Fruit fly (Drosophila melanogaster) whole organism, embryonic: ENCODE measurements around the gene CG10996.
A peak's percentile ranks its signal among the peaks of the same experiment; 100 is the strongest.

Source experiments
- Atf3 ChIP-seq: fragments of 200-800 bp; sonication (Bioruptor generic); optimal IDR thresholded peaks from 3 replicates; lab custom pipeline; 2016; ENCODE audit warnings: missing biosample characterization, missing genetic modification characterization
- B-H2 ChIP-seq: fragments of 200-800 bp; sonication (Bioruptor generic); optimal IDR thresholded peaks from 2 replicates; lab custom pipeline; 2018; ENCODE audit warnings: missing biosample characterization, mild to moderate bottlenecking, missing genetic modification characterization
- Bdp1 ChIP-seq: fragments of 200-800 bp; sonication (Bioruptor generic); optimal IDR thresholded peaks from 3 replicates; lab custom pipeline; 2016; ENCODE audit warnings: missing biosample characterization, missing genetic modification characterization
- CG10366 ChIP-seq: fragments of 200-800 bp; sonication (Bioruptor generic); IDR thresholded peaks from 2 replicates; pipeline ENCODE4 v1.3.6; 2022; ENCODE audit warnings: missing biosample characterization, missing genetic modification characterization
- CG12104 ChIP-seq: fragments of 200-800 bp; sonication (Bioruptor generic); optimal IDR thresholded peaks from 3 replicates; lab custom pipeline; 2016; ENCODE audit warnings: missing biosample characterization, missing genetic modification characterization
- CG12236 ChIP-seq: fragments of 200-800 bp; sonication (Bioruptor generic); optimal IDR thresholded peaks from 2 replicates; lab custom pipeline; 2016; ENCODE audit warnings: missing biosample characterization, missing genetic modification characterization
- CG14441 ChIP-seq: fragments of 200-800 bp; sonication (Bioruptor generic); IDR thresholded peaks from 2 replicates; pipeline ENCODE4 v1.3.6; 2022; ENCODE audit warnings: missing biosample characterization, missing genetic modification characterization
- CG14860 ChIP-seq: fragments of 200-800 bp; sonication (Bioruptor generic); IDR thresholded peaks from 3 replicates; pipeline ENCODE4 v1.3.6; 2022; ENCODE audit warnings: missing biosample characterization, missing genetic modification characterization; ENCODE audit not compliant: partially characterized antibody
- CG15011 ChIP-seq: fragments of 200-800 bp; sonication (Bioruptor generic); optimal IDR thresholded peaks from 3 replicates; lab custom pipeline; 2018; ENCODE audit warnings: missing biosample characterization, mild to moderate bottlenecking, missing genetic modification characterization
- CG15696 ChIP-seq: fragments of 200-800 bp; sonication (Bioruptor generic); optimal IDR thresholded peaks from 2 replicates; lab custom pipeline; 2019; ENCODE audit warnings: missing biosample characterization, mild to moderate bottlenecking, missing genetic modification characterization, moderate library complexity
- CG16815 ChIP-seq: fragments of 200-800 bp; sonication (Bioruptor generic); optimal IDR thresholded peaks from 3 replicates; lab custom pipeline; 2017; ENCODE audit warnings: missing biosample characterization, mild to moderate bottlenecking, missing genetic modification characterization
- CG2116 ChIP-seq: fragments of 200-800 bp; sonication (Bioruptor generic); optimal IDR thresholded peaks from 3 replicates; lab custom pipeline; 2018; ENCODE audit warnings: missing biosample characterization, mild to moderate bottlenecking, missing genetic modification characterization
- CG30020 ChIP-seq: fragments of 200-800 bp; optimal IDR thresholded peaks from 2 replicates; lab custom pipeline; 2019; ENCODE audit warnings: missing biosample characterization, mild to moderate bottlenecking, missing genetic modification characterization, moderate library complexity
- CG33213 ChIP-seq: fragments of 200-800 bp; sonication (Bioruptor generic); optimal IDR thresholded peaks from 3 replicates; lab custom pipeline; 2016; ENCODE audit warnings: missing biosample characterization, missing genetic modification characterization
- CG3847 ChIP-seq: fragments of 200-800 bp; sonication (Bioruptor generic); IDR thresholded peaks from 2 replicates; pipeline ENCODE4 v1.3.6; 2022; ENCODE audit warnings: missing biosample characterization, missing genetic modification characterization
- CG4328 ChIP-seq: fragments of 200-800 bp; sonication (Bioruptor generic); optimal IDR thresholded peaks from 3 replicates; lab custom pipeline; 2017; ENCODE audit warnings: missing biosample characterization, missing genetic modification reagents, missing genetic modification characterization
- CG4617 ChIP-seq: fragments of 200-800 bp; sonication (Bioruptor generic); optimal IDR thresholded peaks from 3 replicates; lab custom pipeline; 2016; ENCODE audit warnings: missing biosample characterization, missing genetic modification characterization, borderline replicate concordance
- CG6683 ChIP-seq: fragments of 200-800 bp; sonication (Bioruptor generic); optimal IDR thresholded peaks from 2 replicates; lab custom pipeline; 2017; ENCODE audit warnings: missing biosample characterization, mild to moderate bottlenecking, missing genetic modification characterization, missing genetic modification reagents
- CG6765 ChIP-seq: fragments of 200-800 bp; sonication (Bioruptor generic); optimal IDR thresholded peaks from 3 replicates; lab custom pipeline; 2017; ENCODE audit warnings: missing biosample characterization, mild to moderate bottlenecking, missing genetic modification characterization
- CG8478 ChIP-seq: fragments of >200 bp; optimal IDR thresholded peaks from 2 replicates; lab custom pipeline; 2018
- CG9437 ChIP-seq: fragments of 200-800 bp; sonication (Bioruptor generic); optimal IDR thresholded peaks from 2 replicates; lab custom pipeline; 2018; ENCODE audit warnings: missing biosample characterization, mild to moderate bottlenecking, missing genetic modification characterization
- Deaf1 ChIP-seq: fragments of 200-800 bp; optimal IDR thresholded peaks from 3 replicates; lab custom pipeline; 2019; ENCODE audit warnings: missing biosample characterization, mild to moderate bottlenecking, missing genetic modification characterization, moderate library complexity
- Dip2 ChIP-seq: fragments of 200-800 bp; sonication (Bioruptor generic); IDR thresholded peaks from 2 replicates; pipeline ENCODE4 v1.3.6; 2022; ENCODE audit warnings: missing biosample characterization, missing genetic modification characterization
- HHEX ChIP-seq: fragments of 200-800 bp; sonication (Bioruptor generic); optimal IDR thresholded peaks from 3 replicates; lab custom pipeline; 2017; ENCODE audit warnings: missing biosample characterization, mild to moderate bottlenecking, missing genetic modification characterization, missing genetic modification reagents
- Hr51 ChIP-seq, 2 experiments: fragments of 200-800 bp; sonication (Bioruptor generic); optimal IDR thresholded peaks; 2 replicates in 1 of 2; 3 replicates in 1 of 2; lab custom pipeline; 2016 to 2018; ENCODE audit warnings: missing biosample characterization in 2 of 2, missing genetic modification characterization in 2 of 2, mild to moderate bottlenecking in 1 of 2, moderate library complexity in 1 of 2
- Med ChIP-seq: fragments of 200-800 bp; sonication (Bioruptor generic); peaks from one replicate; lab custom pipeline; 2016; ENCODE audit warnings: missing biosample characterization, missing genetic modification characterization, mild to moderate bottlenecking, inconsistent platforms, moderate library complexity
- NFAT ChIP-seq: fragments of 200-800 bp; sonication (Bioruptor generic); IDR thresholded peaks from 2 replicates; pipeline ENCODE4 v1.3.6; 2022; ENCODE audit warnings: missing biosample characterization, missing genetic modification characterization
- Sry-δ ChIP-seq: fragments of 200-800 bp; sonication (Bioruptor generic); optimal IDR thresholded peaks from 2 replicates; lab custom pipeline; 2016; ENCODE audit warnings: missing biosample characterization, missing genetic modification characterization
- Ssrp ChIP-seq: fragments of 200-800 bp; sonication (Bioruptor generic); optimal IDR thresholded peaks from 2 replicates; lab custom pipeline; 2018; ENCODE audit warnings: missing biosample characterization, mild to moderate bottlenecking, missing genetic modification characterization, moderate library complexity
- cg ChIP-seq: fragments of 200-800 bp; sonication (Bioruptor generic); optimal IDR thresholded peaks from 3 replicates; lab custom pipeline; 2019; ENCODE audit warnings: missing biosample characterization, mild to moderate bottlenecking, missing genetic modification characterization, moderate library complexity
- croc ChIP-seq: fragments of 200-800 bp; sonication (Bioruptor generic); conservative IDR thresholded peaks from 3 replicates; pipeline ENCODE4 v1.3.6; 2022; ENCODE audit warnings: missing biosample characterization, missing genetic modification characterization
- crp ChIP-seq, 2 experiments: fragments of 200-800 bp; sonication (Bioruptor generic); optimal IDR thresholded peaks; 2 replicates in 1 of 2; 3 replicates in 1 of 2; lab custom pipeline; 2017; ENCODE audit warnings: missing biosample characterization in 2 of 2, missing genetic modification characterization in 2 of 2, mild to moderate bottlenecking in 1 of 2, moderate library complexity in 1 of 2
- dan ChIP-seq: fragments of 200-800 bp; sonication (Bioruptor generic); IDR thresholded peaks from 2 replicates; pipeline ENCODE4 v1.3.6; 2022; ENCODE audit warnings: missing biosample characterization, missing genetic modification characterization
- emc ChIP-seq: fragments of 200-800 bp; sonication (Bioruptor generic); optimal IDR thresholded peaks from 2 replicates; lab custom pipeline; 2016; ENCODE audit warnings: missing biosample characterization, missing genetic modification characterization
- exex ChIP-seq: fragments of 200-800 bp; sonication (Bioruptor generic); optimal IDR thresholded peaks from 4 replicates; lab custom pipeline; 2018; ENCODE audit warnings: missing biosample characterization, mild to moderate bottlenecking, missing genetic modification characterization, moderate library complexity
- gsb ChIP-seq: fragments of 200-800 bp; sonication (Bioruptor generic); IDR thresholded peaks from 2 replicates; pipeline ENCODE4 v1.3.6; 2022; ENCODE audit warnings: missing biosample characterization, missing genetic modification characterization
- hth ChIP-seq: fragments of >200 bp; optimal IDR thresholded peaks from 2 replicates; lab custom pipeline; 2017; ENCODE audit warnings: inconsistent platforms
- lola ChIP-seq, 3 experiments: fragments of >200 bp in 2 of 3; fragments of 200-800 bp in 1 of 3; sonication (Bioruptor generic) in 1 of 3; optimal IDR thresholded peaks; 2 replicates each; lab custom pipeline; 2017 to 2019; ENCODE audit warnings: missing biosample characterization in 3 of 3, missing genetic modification characterization in 3 of 3, mild to moderate bottlenecking in 1 of 3, moderate library complexity in 1 of 3
- mirr ChIP-seq: fragments of 200-800 bp; sonication (Bioruptor generic); optimal IDR thresholded peaks from 3 replicates; lab custom pipeline; 2018; ENCODE audit warnings: missing biosample characterization, mild to moderate bottlenecking, missing genetic modification characterization
- nerfin-1 ChIP-seq: fragments of 200-800 bp; sonication (Bioruptor generic); optimal IDR thresholded peaks from 3 replicates; lab custom pipeline; 2019; ENCODE audit warnings: missing biosample characterization, mild to moderate bottlenecking, missing genetic modification characterization, moderate library complexity
- onecut ChIP-seq: fragments of 200-800 bp; sonication (Bioruptor generic); IDR thresholded peaks from 2 replicates; pipeline ENCODE4 v1.3.6; 2022; ENCODE audit warnings: missing biosample characterization, missing genetic modification characterization
- org-1 ChIP-seq: fragments of 200-800 bp; sonication (Bioruptor generic); optimal IDR thresholded peaks from 2 replicates; lab custom pipeline; 2017; ENCODE audit warnings: missing biosample characterization, missing genetic modification characterization
- otp ChIP-seq: fragments of 200-800 bp; sonication (Bioruptor generic); IDR thresholded peaks from 3 replicates; pipeline ENCODE4, ENCODE4 v1.3.6; 2022; ENCODE audit warnings: missing biosample characterization, missing genetic modification characterization
- p53 ChIP-seq: fragments of 200-800 bp; sonication (Bioruptor generic); optimal IDR thresholded peaks from 2 replicates; lab custom pipeline; 2016; ENCODE audit warnings: missing biosample characterization, missing genetic modification characterization
- pho ChIP-seq: fragments of 200-800 bp; sonication (Bioruptor generic); optimal IDR thresholded peaks from 2 replicates; lab custom pipeline; 2016; ENCODE audit warnings: missing biosample characterization, missing genetic modification characterization
- sisA ChIP-seq: fragments of 200-800 bp; sonication (Bioruptor generic); IDR thresholded peaks from 2 replicates; pipeline ENCODE4 v1.3.6; 2022; ENCODE audit warnings: missing biosample characterization, missing genetic modification characterization
- ssp ChIP-seq: fragments of 200-800 bp; sonication (Bioruptor generic); IDR thresholded peaks from 2 replicates; pipeline ENCODE4 v1.3.6; 2022; ENCODE audit warnings: missing biosample characterization, missing genetic modification characterization
- stc ChIP-seq: fragments of 200-800 bp; sonication (Bioruptor generic); IDR thresholded peaks from 2 replicates; pipeline ENCODE4 v1.3.6; 2022; ENCODE audit warnings: missing biosample characterization, missing genetic modification characterization
- wek ChIP-seq: fragments of 200-800 bp; sonication (Bioruptor generic); optimal IDR thresholded peaks from 3 replicates; lab custom pipeline; 2018; ENCODE audit warnings: missing biosample characterization, mild to moderate bottlenecking, missing genetic modification characterization, moderate library complexity
- z ChIP-seq: fragments of 200-800 bp; sonication (Bioruptor generic); IDR thresholded peaks from 3 replicates; pipeline ENCODE4 v1.3.6; 2022; ENCODE audit warnings: missing biosample characterization, missing genetic modification characterization

Gene CG10996

dm6 chrX:13749873-13750241, 47.6 kb downstream of the CG10996 start (continued):
- no peak for TF ChIP-seq cg
- peak; percentile 75 for TF ChIP-seq mirr (GFP tag; lab: Kevin White, UChicago)
- no peak for TF ChIP-seq Deaf1 (tag; lab: Kevin White, UChicago)
- TF ChIP-seq CG4328 (GFP tag; lab: Kevin White, UChicago): peak; percentile 54
- TF ChIP-seq Atf3: no peak
- TF ChIP-seq CG2116 (GFP tag; lab: Kevin White, UChicago): no peak
- no peak for TF ChIP-seq croc (GFP tag; lab: Robert Waterston, UW)
- TF ChIP-seq stc (GFP tag; lab: Robert Waterston, UW): 0 out of 2 replicates have a peak, but pooled peaks have one; percentile 5
- TF ChIP-seq nerfin-1 (tag; lab: Kevin White, UChicago): no peak
- TF ChIP-seq Dip2: no peak
- TF ChIP-seq hth (lab: Kevin White, UChicago): no peak
- TF ChIP-seq CG10366 (GFP tag; lab: Robert Waterston, UW): no peak
- peak; percentile 19 for TF ChIP-seq CG9437 (GFP tag; lab: Kevin White, UChicago)
- no peak for TF ChIP-seq emc (GFP tag; lab: Kevin White, UChicago)
- no peak for TF ChIP-seq pho (GFP tag; lab: Kevin White, UChicago)
- no peak for TF ChIP-seq CG30020 (tag; lab: Kevin White, UChicago)
- TF ChIP-seq B-H2 (GFP tag; lab: Kevin White, UChicago): peak; percentile 68
- no peak for TF ChIP-seq HHEX (GFP tag; lab: Kevin White, UChicago)
- TF ChIP-seq wek (GFP tag; lab: Kevin White, UChicago): no peak
- TF ChIP-seq lola (GFP tag; optimal IDR thresholded peaks at IDR 0.05; lab: Kevin White, UChicago): no peak
- TF ChIP-seq CG6765 (GFP tag; lab: Kevin White, UChicago): no peak
- TF ChIP-seq Med: peak; percentile 58
- no peak for TF ChIP-seq Hr51 (GFP tag; optimal IDR thresholded peaks at IDR 0.05; lab: Kevin White, UChicago)
- no peak for TF ChIP-seq dan (GFP tag; lab: Robert Waterston, UW)
- TF ChIP-seq exex (tag; lab: Kevin White, UChicago): no peak
- no peak for TF ChIP-seq CG3847
- peak; percentile 13 for TF ChIP-seq org-1 (GFP tag; lab: Kevin White, UChicago)
- no peak for TF ChIP-seq p53 (GFP tag; lab: Kevin White, UChicago)
- no peak; the same call in 1 of the 2 replicates for TF ChIP-seq gsb (GFP tag; lab: Robert Waterston, UW)
- TF ChIP-seq CG6683 (GFP tag; lab: Kevin White, UChicago): no peak
- no peak for TF ChIP-seq CG8478 (lab: Kevin White, UChicago)
- TF ChIP-seq Bdp1 (GFP tag; lab: Kevin White, UChicago): no peak
- TF ChIP-seq CG33213 (GFP tag; lab: Kevin White, UChicago): no peak
- TF ChIP-seq onecut: no peak
- no peak for TF ChIP-seq CG12236 (GFP tag; lab: Kevin White, UChicago)
- 0 out of 2 replicates have a peak, but pooled peaks have one; percentile 3 for TF ChIP-seq NFAT (GFP tag; lab: Robert Waterston, UW)
- no peak for TF ChIP-seq ssp (GFP tag; lab: Robert Waterston, UW)

dm6 chrX:13748906-13749872, 48.2 kb downstream of the CG10996 start:
- no peak for TF ChIP-seq CG15696 (tag; lab: Kevin White, UChicago)
- peak; percentile 7 for TF ChIP-seq CG16815
- TF ChIP-seq sisA (GFP tag; lab: Robert Waterston, UW): 0 out of 2 replicates have a peak, but pooled peaks have one; percentile 28
- TF ChIP-seq Sry-δ (GFP tag; lab: Kevin White, UChicago): no peak
- TF ChIP-seq CG4617 (GFP tag; lab: Kevin White, UChicago): peak; percentile 3
- no peak for TF ChIP-seq crp (GFP tag; optimal IDR thresholded peaks at IDR 0.05; lab: Kevin White, UChicago)
- peak; percentile 61 for TF ChIP-seq CG14441 (GFP tag; lab: Robert Waterston, UW)
- TF ChIP-seq otp (GFP tag; lab: Robert Waterston, UW): peak; percentile 65; the same call in 2 of the 3 replicates
- no peak for TF ChIP-seq CG14860 (GFP tag; lab: Robert Waterston, UW)
- TF ChIP-seq Ssrp: peak; percentile 39
- TF ChIP-seq CG15011 (GFP tag; lab: Kevin White, UChicago): peak; percentile 57
- TF ChIP-seq CG12104: peak; percentile 50
- TF ChIP-seq Med: peak; percentile 43
- no peak for TF ChIP-seq z (GFP tag; lab: Robert Waterston, UW)
